Worm (Caenorhabditis elegans): ENCODE measurements around the gene grl-24.

DNA sequence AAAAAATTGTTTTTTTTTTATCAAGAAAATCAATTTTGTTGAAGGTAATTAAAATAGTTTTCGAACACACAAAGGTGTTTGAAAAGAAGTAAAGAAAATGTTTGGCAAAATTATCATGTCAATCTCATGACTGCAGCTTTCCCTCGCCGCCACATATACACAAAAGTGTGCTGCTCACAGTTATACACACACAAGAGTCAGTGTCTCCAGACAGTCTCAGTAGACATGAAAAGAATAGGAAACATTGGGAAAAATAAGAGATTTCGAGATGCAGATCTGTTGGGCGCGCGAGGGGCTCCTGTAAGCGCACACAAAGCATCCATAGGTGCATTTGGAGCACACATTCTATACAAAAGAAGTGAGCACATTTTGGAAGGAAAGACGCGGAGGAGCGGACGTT, 27.3 kb downstream of the grl-24 start:
- TF ChIP-seq pha-4 (tag; optimal IDR thresholded peaks at IDR 0.05) = no peak
- TF ChIP-seq ces-1 (GFP tag; optimal IDR thresholded peaks at IDR 0.05) = no peak
- no peak for TF ChIP-seq snpc-4 (tag; optimal IDR thresholded peaks at IDR 0.05)
- no peak for TF ChIP-seq nhr-237 (tag; optimal IDR thresholded peaks at IDR 0.05)
- TF ChIP-seq elt-3 (tag; optimal IDR thresholded peaks at IDR 0.05) = no peak
- TF ChIP-seq mab-5 (tag; optimal IDR thresholded peaks at IDR 0.05) = no peak
- no peak for TF ChIP-seq sptf-1 (tag; optimal IDR thresholded peaks at IDR 0.05)

Measured in whole organism, mixed stage, embryonic.